Worm (Caenorhabditis elegans): ENCODE data around the gene F09G2.1.

DNA sequence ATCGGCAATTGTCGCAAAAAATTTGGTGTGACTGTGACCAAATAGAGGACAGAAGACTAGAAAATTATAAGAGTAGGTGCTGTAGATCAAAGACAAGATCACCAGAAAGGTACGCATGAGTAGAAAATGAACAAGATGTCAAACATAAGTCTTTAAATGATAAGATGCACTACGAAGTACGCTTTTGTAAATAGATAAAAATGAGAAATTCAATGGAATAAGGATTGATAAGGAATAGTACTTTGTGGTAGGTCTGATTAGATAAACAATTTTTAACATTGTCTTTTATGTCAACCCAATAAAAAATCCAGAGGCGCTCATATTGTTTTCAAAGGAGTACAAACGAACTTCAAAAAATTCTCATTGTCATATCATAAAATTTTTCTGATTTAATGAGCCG lies 49.5 kb upstream of the F09G2.1 start, which contains the start of gene F10D2.8:
- no peak for TF ChIP-seq aly-1 (tag; optimal IDR thresholded peaks at IDR 0.05)
- TF ChIP-seq ets-7 (tag; optimal IDR thresholded peaks at IDR 0.05), result no peak
- TF ChIP-seq ama-1 (optimal IDR thresholded peaks at IDR 0.05), result no peak
- TF ChIP-seq pes-1 (GFP tag; IDR thresholded peaks at IDR 0.05), result no peak
- TF ChIP-seq sea-1 (GFP tag; conservative IDR thresholded peaks at IDR 0.05), result no peak
- no peak for TF ChIP-seq ceh-13 (GFP tag; optimal IDR thresholded peaks at IDR 0.05)
- TF ChIP-seq scrt-1 (GFP tag; IDR thresholded peaks at IDR 0.05), result no peak
- no peak for TF ChIP-seq hmbx-1 (tag; optimal IDR thresholded peaks at IDR 0.05)
- TF ChIP-seq flt-1 (GFP tag; IDR thresholded peaks at IDR 0.05), result no peak
- TF ChIP-seq B0310.2 (tag; optimal IDR thresholded peaks at IDR 0.05), result no peak
- TF ChIP-seq tbx-37 (GFP tag; conservative IDR thresholded peaks at IDR 0.05), result no peak
- no peak for TF ChIP-seq ceh-36 (tag; optimal IDR thresholded peaks at IDR 0.05)
- no peak for TF ChIP-seq hnd-1 (tag; optimal IDR thresholded peaks at IDR 0.05)
- no peak for TF ChIP-seq tbx-11 (GFP tag; IDR thresholded peaks at IDR 0.05)
